Worm (Caenorhabditis elegans) whole organism, early embryonic: ENCODE results near the gene T16G12.7.
"Not testable (repeated sequence)": the region's sequence is repeated elsewhere in the genome, so short reads cannot be mapped to it uniquely, and the experiment has no call there.

Experiments
- B0310.2 ChIP-seq: sonication (generic microtip); optimal IDR thresholded peaks from 2 replicates; lab custom pipeline; 2016; ENCODE audit warnings: mild to moderate bottlenecking, missing genetic modification characterization, missing compliant biosample characterization
- F13C5.2 ChIP-seq: sonication (generic microtip); optimal IDR thresholded peaks from 2 replicates; lab custom pipeline; 2017; ENCODE audit warnings: mild to moderate bottlenecking, missing genetic modification characterization, inconsistent platforms, missing compliant biosample characterization
- aly-1 ChIP-seq: sonication (generic microtip); optimal IDR thresholded peaks from 2 replicates; lab custom pipeline; 2016; ENCODE audit warnings: missing genetic modification characterization, missing compliant biosample characterization
- ama-1 ChIP-seq: fragments of 150-350 bp; optimal IDR thresholded peaks from 2 replicates; lab custom pipeline; 2014
- ceh-13 ChIP-seq: fragments of 200-800 bp; sonication (Bioruptor generic); optimal IDR thresholded peaks from 2 replicates; lab custom pipeline; 2018; ENCODE audit warnings: mild to moderate bottlenecking, missing genetic modification characterization, missing compliant biosample characterization
- ceh-36 ChIP-seq: sonication (generic microtip); optimal IDR thresholded peaks from 2 replicates; lab custom pipeline; 2016; ENCODE audit warnings: missing genetic modification characterization, inconsistent platforms, missing compliant biosample characterization
- ets-7 ChIP-seq: sonication (generic microtip); optimal IDR thresholded peaks from 2 replicates; lab custom pipeline; 2016; ENCODE audit warnings: missing genotype, missing genetic modification characterization, missing compliant biosample characterization
- flt-1 ChIP-seq: fragments of 200-800 bp; sonication (Bioruptor generic); IDR thresholded peaks from 2 replicates; pipeline ENCODE4 v1.3.6; 2022; ENCODE audit warnings: missing genetic modification characterization, missing compliant biosample characterization
- hmbx-1 ChIP-seq: sonication (generic microtip); optimal IDR thresholded peaks from 2 replicates; lab custom pipeline; 2016; ENCODE audit warnings: mild to moderate bottlenecking, missing genetic modification characterization, missing compliant biosample characterization
- hmg-4 ChIP-seq: fragments of 200-800 bp; sonication (Bioruptor generic); optimal IDR thresholded peaks from 2 replicates; lab custom pipeline; 2018; ENCODE audit warnings: mild to moderate bottlenecking, missing genetic modification characterization, missing compliant biosample characterization
- hnd-1 ChIP-seq: sonication (generic microtip); optimal IDR thresholded peaks from 2 replicates; lab custom pipeline; 2016; ENCODE audit warnings: missing genetic modification characterization, missing compliant biosample characterization
- pes-1 ChIP-seq: fragments of 200-800 bp; sonication (Bioruptor generic); IDR thresholded peaks from 2 replicates; pipeline ENCODE4 v1.3.6; 2022; ENCODE audit warnings: missing genetic modification reagents, missing genetic modification characterization, missing compliant biosample characterization
- scrt-1 ChIP-seq: fragments of 200-800 bp; sonication (Bioruptor generic); IDR thresholded peaks from 2 replicates; pipeline ENCODE4 v1.3.6; 2022; ENCODE audit warnings: missing genetic modification characterization, missing compliant biosample characterization
- sea-1 ChIP-seq: fragments of 200-800 bp; sonication (Bioruptor generic); conservative IDR thresholded peaks from 2 replicates; pipeline ENCODE4 v1.3.6; 2022; ENCODE audit warnings: missing genetic modification characterization, missing compliant biosample characterization
- tbx-11 ChIP-seq: fragments of 200-800 bp; sonication (Bioruptor generic); IDR thresholded peaks from 2 replicates; pipeline ENCODE4 v1.3.6; 2022; ENCODE audit warnings: missing genetic modification characterization, missing compliant biosample characterization
- tbx-37 ChIP-seq: fragments of 200-800 bp; sonication (Bioruptor generic); conservative IDR thresholded peaks from 2 replicates; pipeline ENCODE4 v1.3.6; 2022; ENCODE audit warnings: missing genetic modification reagents, missing genetic modification characterization, missing compliant biosample characterization
- tra-4 ChIP-seq: sonication (generic microtip); optimal IDR thresholded peaks from 2 replicates; lab custom pipeline; 2017; ENCODE audit warnings: missing genetic modification characterization, missing compliant biosample characterization

Gene T16G12.7

ce11 chrIII:10053312-10053711 is 13.4 kb upstream of the T16G12.7 start, which contains the start of gene T16G12.12:
T16G12.12 (plus strand) TSS chrIII:10053612.
- TF ChIP-seq ceh-36; tra-4 (tag; lab: Kevin White, UChicago); pes-1: not testable (repeated sequence)

ce11 chrIII:10050321-10050720 is 10.4 kb upstream of the T16G12.7 start, which contains the start of gene T16G12.3:
T16G12.3 (plus strand) TSS chrIII:10050621.
- TF ChIP-seq ceh-13 (GFP tag; lab: Kevin White, UChicago); sea-1 (GFP tag; lab: Robert Waterston, UW); flt-1 (GFP tag; lab: Robert Waterston, UW): not testable (repeated sequence)

- TF ChIP-seq aly-1 (tag; lab: Kevin White, UChicago) (no peak), ama-1 (lab: Kevin White, UChicago) (no peak)
Measured at ce11 chrIII:10049682-10050081, 9.8 kb upstream of the T16G12.7 start, which contains the start of gene T16G12.1. T16G12.1 (minus strand) TSS chrIII:10049857.

- TF ChIP-seq pes-1, result no peak
- TF ChIP-seq flt-1 (GFP tag; lab: Robert Waterston, UW), result no peak
- TF ChIP-seq scrt-1, result no peak
- TF ChIP-seq tbx-37 (GFP tag; lab: Robert Waterston, UW), result no peak
- no peak for TF ChIP-seq B0310.2 (tag; lab: Kevin White, UChicago)
- no peak for TF ChIP-seq hmbx-1 (tag; lab: Kevin White, UChicago)
- no peak for TF ChIP-seq tbx-11 (GFP tag; lab: Robert Waterston, UW)
- no peak for TF ChIP-seq sea-1 (GFP tag; lab: Robert Waterston, UW)
- TF ChIP-seq hnd-1 (tag; lab: Kevin White, UChicago), result no peak
- TF ChIP-seq ceh-13 (GFP tag; lab: Kevin White, UChicago), result no peak
Measured at ce11 chrIII:10037150-10037549, 2.8 kb downstream of the T16G12.7 start, which contains the start of gene M04D8.7. M04D8.7 (plus strand) TSS chrIII:10037450.

ce11 chrIII:10035783-10036182 is 4.1 kb downstream of the T16G12.7 start, which contains the start of gene xbx-3:
xbx-3 (plus strand) TSS chrIII:10035945.
- TF ChIP-seq sea-1 (GFP tag; lab: Robert Waterston, UW) (no peak), F13C5.2 (no peak), tbx-11 (GFP tag; lab: Robert Waterston, UW) (no peak)

- TF ChIP-seq pes-1, result no peak
- no peak for TF ChIP-seq ceh-13 (GFP tag; lab: Kevin White, UChicago)
- TF ChIP-seq tbx-37 (GFP tag; lab: Robert Waterston, UW), result no peak
- no peak for TF ChIP-seq ama-1 (lab: Kevin White, UChicago)
- TF ChIP-seq hmg-4 (GFP tag; lab: Kevin White, UChicago), result no peak
- TF ChIP-seq sea-1 (GFP tag; lab: Robert Waterston, UW), result no peak
- no peak for TF ChIP-seq tbx-11 (GFP tag; lab: Robert Waterston, UW)
- no peak for TF ChIP-seq aly-1 (tag; lab: Kevin White, UChicago)
- no peak for TF ChIP-seq hmbx-1 (tag; lab: Kevin White, UChicago)
- TF ChIP-seq flt-1 (GFP tag; lab: Robert Waterston, UW), result no peak
- TF ChIP-seq ceh-36, result no peak
- TF ChIP-seq tra-4 (tag; lab: Kevin White, UChicago), result no peak
- TF ChIP-seq F13C5.2, result no peak
- TF ChIP-seq scrt-1, result no peak
- TF ChIP-seq B0310.2 (tag; lab: Kevin White, UChicago), result no peak
- no peak for TF ChIP-seq ets-7 (tag; lab: Kevin White, UChicago)
- TF ChIP-seq hnd-1 (tag; lab: Kevin White, UChicago), result no peak
Measured at ce11 chrIII:10033881-10034280, 6.0 kb downstream of the T16G12.7 start, which contains the start of gene M04D8.8. M04D8.8 (plus strand) TSS chrIII:10034181.

- no peak for TF ChIP-seq B0310.2 (tag; lab: Kevin White, UChicago)
- no peak for TF ChIP-seq aly-1 (tag; lab: Kevin White, UChicago)
- TF ChIP-seq ceh-13 (GFP tag; lab: Kevin White, UChicago), result no peak
- TF ChIP-seq tbx-11 (GFP tag; lab: Robert Waterston, UW), result no peak
- no peak for TF ChIP-seq ama-1 (lab: Kevin White, UChicago)
- TF ChIP-seq tbx-37 (GFP tag; lab: Robert Waterston, UW), result no peak
- TF ChIP-seq flt-1 (GFP tag; lab: Robert Waterston, UW), result no peak
- TF ChIP-seq ceh-36, result no peak
- no peak for TF ChIP-seq pes-1
Measured at ce11 chrIII:10033213-10033612, 6.7 kb downstream of the T16G12.7 start, which contains the start of gene M04D8.5. M04D8.5 (minus strand) TSS chrIII:10033313.

ce11 chrIII:10030549-10030948 is 9.4 kb downstream of the T16G12.7 start, which contains the start of gene M04D8.4:
M04D8.4 (minus strand) TSS chrIII:10030649.
- TF ChIP-seq B0310.2 (tag; lab: Kevin White, UChicago), result no peak
- TF ChIP-seq hnd-1 (tag; lab: Kevin White, UChicago), result no peak

- TF ChIP-seq hnd-1 (tag; lab: Kevin White, UChicago) (no peak), tra-4 (tag; lab: Kevin White, UChicago) (no peak), F13C5.2 (no peak), ceh-36 (no peak), B0310.2 (tag; lab: Kevin White, UChicago) (no peak), tbx-37 (GFP tag; lab: Robert Waterston, UW) (no peak), pes-1 (no peak), scrt-1 (no peak), sea-1 (GFP tag; lab: Robert Waterston, UW) (no peak), flt-1 (GFP tag; lab: Robert Waterston, UW) (no peak), hmg-4 (GFP tag; lab: Kevin White, UChicago) (no peak), tbx-11 (GFP tag; lab: Robert Waterston, UW) (no peak), ets-7 (tag; lab: Kevin White, UChicago) (no peak), ceh-13 (GFP tag; lab: Kevin White, UChicago) (no peak)
Measured at ce11 chrIII:10027947-10028346, 12.0 kb downstream of the T16G12.7 start, which contains the start of gene ins-23. ins-23 (plus strand) TSS chrIII:10028247.
